Fruit fly (Drosophila melanogaster) whole organism, embryonic: ENCODE measurements around the gene CG31122.

ENCODE experiments used
- CG10959 ChIP-seq: fragments of 200-800 bp; sonication (Bioruptor generic); IDR thresholded peaks from 2 replicates; pipeline ENCODE4 v1.3.6; 2022; ENCODE audit warnings: missing biosample characterization, missing genetic modification characterization
- CG11398 ChIP-seq: fragments of 200-800 bp; sonication (Bioruptor generic); optimal IDR thresholded peaks from 2 replicates; lab custom pipeline; 2016; ENCODE audit warnings: missing biosample characterization, missing genetic modification characterization
- CG11504 ChIP-seq: fragments of 200-800 bp; sonication (Bioruptor generic); optimal IDR thresholded peaks from 3 replicates; lab custom pipeline; 2019; ENCODE audit warnings: missing biosample characterization, mild to moderate bottlenecking, missing genetic modification characterization, moderate library complexity
- CG15514 ChIP-seq: fragments of 200-800 bp; sonication (Bioruptor generic); optimal IDR thresholded peaks from 3 replicates; lab custom pipeline; 2017; ENCODE audit warnings: missing biosample characterization, missing genetic modification characterization, mild to moderate bottlenecking, moderate library complexity, missing genetic modification reagents
- CG17802 ChIP-seq: fragments of 200-800 bp; sonication (Bioruptor generic); optimal IDR thresholded peaks from 2 replicates; lab custom pipeline; 2018; ENCODE audit warnings: missing biosample characterization, mild to moderate bottlenecking, missing genetic modification characterization, moderate library complexity
- CTCF ChIP-seq: fragments of 200-800 bp; sonication (Bioruptor generic); optimal IDR thresholded peaks from 2 replicates; lab custom pipeline; 2017; ENCODE audit warnings: missing biosample characterization, mild to moderate bottlenecking, missing genetic modification characterization, moderate library complexity
- Dad ChIP-seq: fragments of 200-800 bp; sonication (Bioruptor generic); optimal IDR thresholded peaks from 3 replicates; lab custom pipeline; 2016; ENCODE audit warnings: missing biosample characterization, missing genetic modification characterization
- MBD-R2 ChIP-seq: fragments of 200-800 bp; sonication (Bioruptor generic); IDR thresholded peaks from 2 replicates; pipeline ENCODE4 v1.3.6; 2022; ENCODE audit warnings: missing biosample characterization, missing genetic modification characterization
- Xrp1 ChIP-seq: fragments of 200-800 bp; sonication (Bioruptor generic); IDR thresholded peaks from 2 replicates; pipeline ENCODE4 v1.3.6; 2022; ENCODE audit warnings: missing biosample characterization, missing genetic modification characterization
- bcd ChIP-seq: fragments of 200-800 bp; sonication (Bioruptor generic); optimal IDR thresholded peaks from 2 replicates; lab custom pipeline; 2017; ENCODE audit warnings: missing biosample characterization, mild to moderate bottlenecking, missing genetic modification characterization
- exex ChIP-seq: fragments of 200-800 bp; sonication (Bioruptor generic); optimal IDR thresholded peaks from 4 replicates; lab custom pipeline; 2018; ENCODE audit warnings: missing biosample characterization, mild to moderate bottlenecking, missing genetic modification characterization, moderate library complexity
- gfzf ChIP-seq: fragments of 200-800 bp; sonication (Bioruptor generic); optimal IDR thresholded peaks from 2 replicates; lab custom pipeline; 2016; ENCODE audit warnings: missing biosample characterization, mild to moderate bottlenecking, missing genetic modification characterization, moderate library complexity
- stwl ChIP-seq: fragments of 200-800 bp; sonication (Bioruptor generic); optimal IDR thresholded peaks from 3 replicates; lab custom pipeline; 2018; ENCODE audit warnings: missing biosample characterization, mild to moderate bottlenecking, missing genetic modification characterization, moderate library complexity

- TF ChIP-seq Xrp1 (GFP tag; lab: Robert Waterston, UW) = no peak
- no peak for TF ChIP-seq CG11504 (tag; lab: Kevin White, UChicago)
- TF ChIP-seq bcd (GFP tag; lab: Kevin White, UChicago) = no peak
- TF ChIP-seq MBD-R2 (GFP tag; lab: Robert Waterston, UW) = 0 out of 2 replicates have a peak, but pooled peaks have one; percentile 11
- TF ChIP-seq CTCF (GFP tag; lab: Kevin White, UChicago) = no peak
- TF ChIP-seq CG15514 (GFP tag; lab: Kevin White, UChicago) = no peak
- TF ChIP-seq CG11398 (GFP tag; lab: Kevin White, UChicago) = no peak
- no peak for TF ChIP-seq Dad (GFP tag; lab: Kevin White, UChicago)
- TF ChIP-seq CG17802 = no peak
- no peak for TF ChIP-seq CG10959 (GFP tag; lab: Robert Waterston, UW)
- TF ChIP-seq exex = peak; percentile 66
- TF ChIP-seq gfzf (GFP tag; lab: Kevin White, UChicago) = no peak
- TF ChIP-seq stwl = no peak
Measured at dm6 chr3R:18445148-18445843, 32.6 kb upstream of the CG31122 start.
